Fruit fly (Drosophila melanogaster): ENCODE measurements around the gene CG16721.

DNA sequence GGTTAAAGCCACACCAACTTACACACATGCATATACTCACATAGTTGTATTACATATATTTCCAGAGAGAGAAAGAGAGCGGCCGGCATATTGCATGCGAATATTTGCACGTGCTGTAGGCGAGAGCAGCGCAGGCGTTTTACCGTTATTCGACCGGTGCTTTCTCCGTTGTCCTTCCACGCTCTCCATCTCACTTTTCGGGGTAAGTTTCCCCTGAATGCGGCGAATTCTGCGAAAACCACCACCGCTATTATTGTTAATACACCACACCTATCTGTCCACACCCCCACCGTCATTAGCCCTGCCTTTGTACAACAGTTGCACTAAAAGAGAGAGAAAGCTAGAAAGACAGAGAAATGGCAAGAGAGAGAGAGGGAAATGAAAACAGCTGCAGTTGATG, 5.9 kb downstream of the CG16721 start:
- TF ChIP-seq Hmr (GFP tag; optimal IDR thresholded peaks at IDR 0.05) (no peak), cad (GFP tag; optimal IDR thresholded peaks at IDR 0.05) (no peak), bbx (GFP tag; IDR thresholded peaks at IDR 0.05; ENCODE audit: partially characterized antibody) (no peak), CG10366 (GFP tag; IDR thresholded peaks at IDR 0.05) (no peak), wdn (GFP tag; IDR thresholded peaks at IDR 0.05) (no peak), sqz (GFP tag; optimal IDR thresholded peaks at IDR 0.05) (no peak), sna (GFP tag; IDR thresholded peaks at IDR 0.05; ENCODE audit: partially characterized antibody) (no peak)
